Worm (Caenorhabditis elegans) whole organism, L4/young adult: Measurements from ENCODE around the gene irld-63.
A peak's percentile ranks its signal among the peaks of the same experiment; 100 is the strongest.

Experiments used
- W03F9.2 ChIP-seq: fragments of 150-350 bp; optimal IDR thresholded peaks from 2 replicates; lab custom pipeline; 2014; ENCODE audit warnings: missing biosample characterization, missing genetic modification characterization
- dao-5 ChIP-seq: sonication (generic microtip); optimal IDR thresholded peaks from 2 replicates; lab custom pipeline; 2016; ENCODE audit warnings: missing genotype, missing genetic modification characterization, moderate library complexity, missing compliant biosample characterization
- him-1 ChIP-seq: sonication (generic microtip); optimal IDR thresholded peaks from 2 replicates; lab custom pipeline; 2016; ENCODE audit warnings: missing genotype, missing genetic modification reagents, missing genetic modification characterization, missing compliant biosample characterization

Gene irld-63

DNA sequence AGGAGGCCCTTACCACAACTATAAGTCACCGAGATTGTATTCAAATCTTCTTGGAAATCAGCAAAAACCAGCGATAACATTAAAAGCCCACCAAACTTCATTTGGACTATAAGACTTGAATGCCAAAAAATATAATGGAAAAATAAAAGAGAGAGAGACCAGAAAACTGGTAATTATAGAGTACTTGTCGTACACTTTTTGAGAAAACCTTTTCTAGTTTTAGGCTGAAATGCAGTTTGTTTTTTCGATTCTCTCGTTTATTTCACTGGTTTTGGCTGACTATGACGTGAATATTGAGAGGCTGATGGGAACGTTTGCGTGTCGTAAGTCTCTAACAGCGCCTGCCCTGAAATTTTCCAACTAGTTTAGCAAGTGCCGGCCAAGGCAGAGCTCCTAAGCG is at the start of gene irld-63, which contains the start of gene irld-64:
Gene irld-63, plus strand, starts transcription at position 230 of the 400 bp plus-strand sequence.
Gene irld-64, minus strand, starts transcription at position 101 of the 400 bp plus-strand sequence.
- TF ChIP-seq W03F9.2 (no peak), dao-5 (tag; lab: Kevin White, UChicago) (no peak), him-1 (tag; lab: Kevin White, UChicago) (no peak)

DNA sequence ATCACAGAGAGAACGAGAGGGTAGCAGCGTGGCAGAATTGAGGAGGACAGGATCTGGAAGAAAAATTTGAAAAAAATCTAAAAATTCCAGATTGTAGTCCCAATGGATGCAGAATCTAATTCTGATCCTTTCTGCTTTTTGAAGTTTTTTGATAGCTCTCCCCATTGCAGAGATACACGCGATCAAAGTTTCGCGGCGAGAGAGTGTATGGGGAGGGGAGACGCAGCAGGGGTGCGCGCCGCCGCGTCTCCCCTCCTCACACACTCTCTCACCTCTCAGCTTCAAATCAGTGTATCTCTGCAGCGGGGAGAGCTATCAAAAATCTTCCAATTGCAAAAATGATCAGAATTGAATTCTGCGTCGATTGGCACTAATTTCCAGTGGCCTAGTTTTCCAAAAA is 49.4 kb upstream of the irld-63 start:
- TF ChIP-seq dao-5 (tag; lab: Kevin White, UChicago) (no peak), him-1 (tag; lab: Kevin White, UChicago) (no peak), W03F9.2 (no peak)

ce11 chrII:2884810-2885209 is 45.7 kb upstream of the irld-63 start, which contains the start of gene pigw-1:
Gene pigw-1 (minus strand): TSS chrII:2884910.
- TF ChIP-seq dao-5 (tag; lab: Kevin White, UChicago) (no peak), W03F9.2 (no peak), him-1 (tag; lab: Kevin White, UChicago) (no peak)

- TF ChIP-seq W03F9.2 (no peak), dao-5 (tag; lab: Kevin White, UChicago) (no peak)
Observed at ce11 chrII:2885518-2886449, 44.7 kb upstream of the irld-63 start.

DNA sequence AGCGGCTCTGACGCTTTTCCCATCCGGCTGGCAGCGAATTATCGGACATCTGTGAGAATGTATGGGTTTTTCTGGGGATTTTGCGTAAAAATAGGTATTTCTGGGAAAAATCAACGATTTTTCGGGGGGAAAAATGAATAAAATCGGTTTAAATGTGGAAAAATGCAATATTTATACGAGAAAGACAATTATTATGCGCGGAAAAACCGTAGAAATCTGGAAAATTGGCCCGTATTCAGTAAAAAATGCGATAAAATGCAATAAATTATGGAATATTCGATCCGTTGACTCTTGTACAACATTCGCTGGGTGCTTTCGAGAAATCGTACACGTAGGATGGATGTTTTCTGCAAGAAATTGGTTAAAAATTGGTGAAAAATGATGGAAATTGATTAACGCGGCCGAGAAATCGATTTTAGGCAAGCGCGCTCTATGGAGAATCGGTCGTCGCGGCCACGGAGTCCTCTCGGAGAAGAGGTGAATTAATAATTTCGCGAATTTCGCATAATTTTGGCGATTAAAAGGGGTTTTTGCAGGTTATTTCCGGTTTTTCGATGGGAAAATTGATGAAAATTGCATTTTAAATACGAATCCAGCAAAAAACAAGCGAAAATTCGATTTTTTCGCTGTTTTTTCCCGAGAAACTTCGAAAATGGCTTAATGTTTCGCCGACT is 41.4 kb upstream of the irld-63 start, which contains the start of gene pinn-1:
Gene pinn-1, minus strand, starts transcription at position 51 of the 674 bp plus-strand sequence.
- TF ChIP-seq dao-5 (tag; lab: Kevin White, UChicago) (no peak), him-1 (tag; lab: Kevin White, UChicago) (peak; percentile 55), W03F9.2 (peak; percentile 71)

DNA sequence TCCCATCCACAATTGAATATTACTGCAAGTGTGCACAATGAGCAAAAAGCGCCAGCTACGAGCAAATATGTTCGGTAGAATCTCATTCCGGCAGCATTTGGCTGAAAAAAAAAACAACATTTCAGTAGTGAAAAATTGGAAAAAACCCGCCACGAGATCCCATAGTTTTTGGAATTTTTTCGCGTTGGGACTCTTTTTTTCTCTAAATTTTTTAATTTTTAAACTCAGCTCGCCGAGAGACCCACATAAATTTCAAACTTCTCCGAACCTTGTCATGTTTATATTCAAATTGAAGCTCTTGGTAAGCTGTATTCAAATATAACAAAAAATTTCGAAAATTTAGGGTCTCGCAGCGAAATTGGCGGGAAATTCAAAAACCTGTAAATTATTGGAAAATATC is 36.2 kb upstream of the irld-63 start, which contains the start of gene sqv-2:
Gene sqv-2, minus strand, starts transcription at position 101 of the 400 bp plus-strand sequence.
- TF ChIP-seq W03F9.2, result no peak
- no peak for TF ChIP-seq dao-5 (tag; lab: Kevin White, UChicago)
- no peak for TF ChIP-seq him-1 (tag; lab: Kevin White, UChicago)

- TF ChIP-seq him-1 (tag; lab: Kevin White, UChicago) (no peak), dao-5 (tag; lab: Kevin White, UChicago) (no peak), W03F9.2 (no peak)
Observed at ce11 chrII:2900248-2900647, 30.3 kb upstream of the irld-63 start, which contains the start of gene ubc-26. Gene ubc-26 (minus strand): TSS chrII:2900348.

ce11 chrII:2901158-2901557 is 29.4 kb upstream of the irld-63 start:
- TF ChIP-seq dao-5 (tag; lab: Kevin White, UChicago) (no peak), W03F9.2 (no peak), him-1 (tag; lab: Kevin White, UChicago) (no peak)

ce11 chrII:2903748-2904147 is 26.8 kb upstream of the irld-63 start:
- no peak for TF ChIP-seq dao-5 (tag; lab: Kevin White, UChicago)
- TF ChIP-seq W03F9.2, result no peak
- TF ChIP-seq him-1 (tag; lab: Kevin White, UChicago), result no peak

DNA sequence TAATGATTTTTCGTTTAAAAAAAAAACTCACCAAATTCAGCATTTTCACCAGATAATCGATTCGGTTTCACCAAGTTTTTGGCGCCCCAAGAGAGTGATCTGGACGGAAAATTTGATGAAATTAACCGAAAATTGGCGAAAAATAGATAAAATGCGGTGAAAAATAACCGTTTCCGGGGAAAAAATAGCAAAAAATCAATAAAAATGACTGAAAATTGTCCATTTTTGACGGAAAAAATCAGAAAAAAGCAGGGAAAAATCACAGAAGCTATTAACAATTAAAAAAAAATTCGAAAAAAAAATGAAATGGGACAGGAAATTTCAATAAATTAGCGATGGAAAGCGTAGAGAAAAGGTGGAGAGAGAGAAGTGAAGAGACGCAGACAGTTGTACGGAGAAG is 17.0 kb upstream of the irld-63 start, which contains the start of gene ubc-15:
Gene ubc-15, minus strand, starts transcription at position 101 of the 400 bp plus-strand sequence.
- no peak for TF ChIP-seq him-1 (tag; lab: Kevin White, UChicago)
- no peak for TF ChIP-seq W03F9.2
- TF ChIP-seq dao-5 (tag; lab: Kevin White, UChicago), result no peak

- TF ChIP-seq W03F9.2 (peak; percentile 36), him-1 (tag; lab: Kevin White, UChicago) (no peak)
Observed at ce11 chrII:2919074-2919857, 11.3 kb upstream of the irld-63 start, which contains the start of the genes ncap-1 and Y110A2AR.1. Gene ncap-1 (minus strand): TSS chrII:2919314. Gene Y110A2AR.1 (plus strand): TSS chrII:2919710.

DNA sequence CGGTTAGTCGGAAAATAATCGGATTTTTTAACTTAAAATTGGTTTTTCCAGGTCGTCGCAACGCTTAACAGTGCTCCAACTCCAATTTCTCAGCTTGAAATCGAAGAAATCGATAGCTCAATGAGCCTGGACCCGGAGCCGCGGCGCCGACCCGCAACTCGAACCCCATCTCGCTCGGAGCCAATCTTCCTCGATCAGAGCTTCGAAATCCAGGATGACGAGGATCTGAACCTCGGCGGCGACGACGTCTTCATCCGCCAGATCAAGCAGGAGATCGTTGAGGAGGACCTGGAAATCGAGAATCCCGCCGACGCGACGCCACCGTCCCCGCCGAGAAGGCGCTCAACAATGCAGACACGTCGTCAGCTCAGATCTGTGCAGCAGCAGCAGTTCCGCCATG is 10.3 kb upstream of the irld-63 start:
- TF ChIP-seq him-1 (tag; lab: Kevin White, UChicago) (no peak), dao-5 (tag; lab: Kevin White, UChicago) (no peak), W03F9.2 (no peak)
